Worm (Caenorhabditis elegans) whole organism, early embryonic: ENCODE results near the gene fbxa-35.

Experiments used
- B0310.2 ChIP-seq: sonication (generic microtip); optimal IDR thresholded peaks from 2 replicates; lab custom pipeline; 2016; ENCODE audit warnings: mild to moderate bottlenecking, missing genetic modification characterization, missing compliant biosample characterization
- F13C5.2 ChIP-seq: sonication (generic microtip); optimal IDR thresholded peaks from 2 replicates; lab custom pipeline; 2017; ENCODE audit warnings: mild to moderate bottlenecking, missing genetic modification characterization, inconsistent platforms, missing compliant biosample characterization
- ama-1 ChIP-seq: fragments of 150-350 bp; optimal IDR thresholded peaks from 2 replicates; lab custom pipeline; 2014
- ceh-13 ChIP-seq: fragments of 200-800 bp; sonication (Bioruptor generic); optimal IDR thresholded peaks from 2 replicates; lab custom pipeline; 2018; ENCODE audit warnings: mild to moderate bottlenecking, missing genetic modification characterization, missing compliant biosample characterization
- ets-7 ChIP-seq: sonication (generic microtip); optimal IDR thresholded peaks from 2 replicates; lab custom pipeline; 2016; ENCODE audit warnings: missing genotype, missing genetic modification characterization, missing compliant biosample characterization
- flt-1 ChIP-seq: fragments of 200-800 bp; sonication (Bioruptor generic); IDR thresholded peaks from 2 replicates; pipeline ENCODE4 v1.3.6; 2022; ENCODE audit warnings: missing genetic modification characterization, missing compliant biosample characterization
- pes-1 ChIP-seq: fragments of 200-800 bp; sonication (Bioruptor generic); IDR thresholded peaks from 2 replicates; pipeline ENCODE4 v1.3.6; 2022; ENCODE audit warnings: missing genetic modification reagents, missing genetic modification characterization, missing compliant biosample characterization
- scrt-1 ChIP-seq: fragments of 200-800 bp; sonication (Bioruptor generic); IDR thresholded peaks from 2 replicates; pipeline ENCODE4 v1.3.6; 2022; ENCODE audit warnings: missing genetic modification characterization, missing compliant biosample characterization
- sea-1 ChIP-seq: fragments of 200-800 bp; sonication (Bioruptor generic); conservative IDR thresholded peaks from 2 replicates; pipeline ENCODE4 v1.3.6; 2022; ENCODE audit warnings: missing genetic modification characterization, missing compliant biosample characterization

ce11 chrIII:1269156-1269555, 26.3 kb upstream of the fbxa-35 start, which contains the start of gene fbxa-32:
- TF ChIP-seq ets-7 (tag; lab: Kevin White, UChicago), result no peak
- no peak for TF ChIP-seq scrt-1
- no peak for TF ChIP-seq ceh-13
- TF ChIP-seq F13C5.2 (tag; lab: Kevin White, UChicago), result no peak
- TF ChIP-seq flt-1, result no peak
- TF ChIP-seq ama-1 (lab: Kevin White, UChicago), result no peak
- no peak for TF ChIP-seq sea-1 (GFP tag; lab: Robert Waterston, UW)
- no peak for TF ChIP-seq pes-1 (GFP tag; lab: Robert Waterston, UW)
- TF ChIP-seq B0310.2, result no peak
